Worm (Caenorhabditis elegans): ENCODE results near the gene srh-244.

DNA sequence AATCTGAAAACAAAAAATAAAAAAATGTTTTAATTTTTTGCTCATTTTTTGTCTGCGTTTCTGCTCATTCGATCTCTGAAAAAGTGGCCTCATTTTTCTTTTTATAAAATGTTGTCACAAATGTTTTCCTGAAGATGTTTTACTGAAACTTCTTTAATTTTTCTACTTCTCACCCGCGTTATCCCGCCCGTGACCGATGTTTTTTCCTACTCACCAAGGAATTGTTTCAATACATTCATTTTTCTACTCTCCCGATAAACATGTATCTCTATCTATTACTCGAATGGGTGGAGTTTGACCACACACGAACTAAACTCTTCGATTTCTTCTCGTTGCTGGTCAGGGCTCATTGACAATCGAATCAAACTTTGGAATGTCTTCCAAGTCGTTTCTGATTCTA is 12.8 kb upstream of the srh-244 start, which contains the start of gene F10G2.2:
- no peak for TF ChIP-seq klf-2 (GFP tag; conservative IDR thresholded peaks at IDR 0.05)
- no peak for TF ChIP-seq flt-1 (GFP tag; IDR thresholded peaks at IDR 0.05)
- no peak for TF ChIP-seq cog-1 (tag; optimal IDR thresholded peaks at IDR 0.05)
- TF ChIP-seq ztf-29 (GFP tag; IDR thresholded peaks at IDR 0.05) = no peak
- TF ChIP-seq med-1 (GFP tag; optimal IDR thresholded peaks at IDR 0.05; ENCODE audit: insufficient read depth) = no peak
- no peak for TF ChIP-seq ztf-23 (GFP tag; IDR thresholded peaks at IDR 0.05)
- no peak for TF ChIP-seq tab-1 (GFP tag; IDR thresholded peaks at IDR 0.05)
- no peak for TF ChIP-seq T22C8.4 (GFP tag; IDR thresholded peaks at IDR 0.05)
- TF ChIP-seq ref-1 (GFP tag; conservative IDR thresholded peaks at IDR 0.05) = no peak
